Fruit fly (Drosophila melanogaster) whole organism, embryonic: ENCODE results near the gene kairos.

ENCODE experiments used
- CG11398 ChIP-seq: fragments of 200-800 bp; sonication (Bioruptor generic); optimal IDR thresholded peaks from 2 replicates; lab custom pipeline; 2016; ENCODE audit warnings: missing biosample characterization, missing genetic modification characterization
- CG13624 ChIP-seq: fragments of 200-800 bp; sonication (Bioruptor generic); optimal IDR thresholded peaks from 2 replicates; lab custom pipeline; 2016; ENCODE audit warnings: missing biosample characterization, missing genetic modification characterization
- CG13775 ChIP-seq: fragments of 200-800 bp; sonication (Bioruptor generic); optimal IDR thresholded peaks from 3 replicates; lab custom pipeline; 2017; ENCODE audit warnings: missing biosample characterization, mild to moderate bottlenecking, missing genetic modification characterization
- CG14710 ChIP-seq: fragments of 200-800 bp; sonication (Bioruptor generic); optimal IDR thresholded peaks from 3 replicates; lab custom pipeline; 2019; ENCODE audit warnings: missing biosample characterization, mild to moderate bottlenecking, missing genetic modification characterization, moderate library complexity
- CG15269 ChIP-seq: fragments of 200-800 bp; sonication (Bioruptor generic); optimal IDR thresholded peaks from 2 replicates; lab custom pipeline; 2018; ENCODE audit warnings: missing biosample characterization, mild to moderate bottlenecking, missing genetic modification characterization, moderate library complexity
- CG16863 ChIP-seq: fragments of 200-800 bp; sonication (Bioruptor generic); optimal IDR thresholded peaks from 3 replicates; lab custom pipeline; 2016; ENCODE audit warnings: missing biosample characterization, missing genetic modification characterization
- CG17328 ChIP-seq: fragments of 200-800 bp; sonication (Bioruptor generic); IDR thresholded peaks from 2 replicates; pipeline ENCODE4 v1.3.6; 2022; ENCODE audit warnings: missing biosample characterization, missing genetic modification characterization
- CG18262 ChIP-seq: fragments of 200-800 bp; optimal IDR thresholded peaks from 3 replicates; lab custom pipeline; 2019; ENCODE audit warnings: missing biosample characterization, mild to moderate bottlenecking, missing genetic modification characterization, moderate library complexity
- CG18476 ChIP-seq: fragments of 200-800 bp; sonication (Bioruptor generic); optimal IDR thresholded peaks from 2 replicates; lab custom pipeline; 2016; ENCODE audit warnings: missing biosample characterization, mild to moderate bottlenecking, missing genetic modification characterization
- CG18599 ChIP-seq: fragments of 200-800 bp; sonication (Bioruptor generic); optimal IDR thresholded peaks from 3 replicates; lab custom pipeline; 2017; ENCODE audit warnings: missing biosample characterization, missing genetic modification characterization, mild to moderate bottlenecking, moderate library complexity, missing genetic modification reagents
- CG18619 ChIP-seq: fragments of 200-800 bp; sonication (Bioruptor generic); optimal IDR thresholded peaks from 3 replicates; lab custom pipeline; 2017; ENCODE audit warnings: missing biosample characterization, mild to moderate bottlenecking, missing genetic modification characterization
- CG2678 ChIP-seq: fragments of 200-800 bp; sonication (Bioruptor generic); optimal IDR thresholded peaks from 3 replicates; lab custom pipeline; 2019; ENCODE audit warnings: missing biosample characterization, mild to moderate bottlenecking, missing genetic modification characterization, moderate library complexity
- CG4854 ChIP-seq: fragments of 200-800 bp; sonication (Bioruptor generic); optimal IDR thresholded peaks from 2 replicates; lab custom pipeline; 2016; ENCODE audit warnings: missing biosample characterization, missing genetic modification characterization, inconsistent platforms
- CG7372 ChIP-seq: fragments of 200-800 bp; sonication (Bioruptor generic); IDR thresholded peaks from 2 replicates; pipeline ENCODE4 v1.3.6; 2022; ENCODE audit warnings: missing biosample characterization, missing genetic modification characterization
- CG7839 ChIP-seq: fragments of 200-800 bp; sonication (Bioruptor generic); optimal IDR thresholded peaks from 3 replicates; lab custom pipeline; 2018; ENCODE audit warnings: missing biosample characterization, mild to moderate bottlenecking, missing genetic modification characterization, moderate library complexity
- CG9609 ChIP-seq: fragments of 200-800 bp; sonication (Bioruptor generic); optimal IDR thresholded peaks from 3 replicates; lab custom pipeline; 2016; ENCODE audit warnings: missing biosample characterization, missing genetic modification characterization
- CG9817 ChIP-seq: fragments of 200-800 bp; sonication (Bioruptor generic); optimal IDR thresholded peaks from 2 replicates; lab custom pipeline; 2018; ENCODE audit warnings: missing biosample characterization, mild to moderate bottlenecking, missing genetic modification characterization, moderate library complexity
- CoRest ChIP-seq: fragments of 200-800 bp; sonication (Bioruptor generic); optimal IDR thresholded peaks from 3 replicates; lab custom pipeline; 2018; ENCODE audit warnings: missing biosample characterization, mild to moderate bottlenecking, missing genetic modification characterization, moderate library complexity
- D19B ChIP-seq: fragments of 200-800 bp; sonication (Bioruptor generic); optimal IDR thresholded peaks from 2 replicates; lab custom pipeline; 2017; ENCODE audit warnings: missing biosample characterization, mild to moderate bottlenecking, missing genetic modification characterization
- Dbx ChIP-seq: fragments of 200-800 bp; sonication (Bioruptor generic); IDR thresholded peaks from 3 replicates; pipeline ENCODE4 v1.3.6; 2022; ENCODE audit warnings: missing biosample characterization, missing genetic modification characterization
- Dip3 ChIP-seq: fragments of 200-800 bp; sonication (Bioruptor generic); optimal IDR thresholded peaks from 3 replicates; lab custom pipeline; 2016; ENCODE audit warnings: missing biosample characterization, missing genetic modification characterization
- Drgx ChIP-seq: fragments of 200-800 bp; sonication (Bioruptor generic); IDR thresholded peaks from 2 replicates; pipeline ENCODE4 v1.3.6; 2022; ENCODE audit warnings: missing biosample characterization, missing genetic modification characterization
- E2f1 ChIP-seq: fragments of 200-800 bp; sonication (Bioruptor generic); IDR thresholded peaks from 2 replicates; pipeline ENCODE4 v1.3.6; 2022; ENCODE audit warnings: missing biosample characterization, missing genetic modification characterization
- Gug ChIP-seq: fragments of 200-800 bp; sonication (Bioruptor generic); IDR thresholded peaks from 4 replicates; pipeline ENCODE4 v1.3.6; 2022; ENCODE audit warnings: missing biosample characterization, missing genetic modification characterization
- HmgZ ChIP-seq: fragments of 200-800 bp; sonication (Bioruptor generic); optimal IDR thresholded peaks from 2 replicates; lab custom pipeline; 2018; ENCODE audit warnings: missing biosample characterization, mild to moderate bottlenecking, missing genetic modification characterization
- Hr3 ChIP-seq: fragments of 200-800 bp; sonication (Bioruptor generic); optimal IDR thresholded peaks from 3 replicates; lab custom pipeline; 2016; ENCODE audit warnings: missing biosample characterization, missing genetic modification characterization
- Lhr ChIP-seq: fragments of 200-800 bp; sonication (Bioruptor generic); optimal IDR thresholded peaks from 3 replicates; lab custom pipeline; 2017; ENCODE audit warnings: mild to moderate bottlenecking, missing biosample characterization, missing genetic modification reagents, missing genetic modification characterization
- Med ChIP-seq: fragments of 200-800 bp; sonication (Bioruptor generic); peaks from one replicate; lab custom pipeline; 2016; ENCODE audit warnings: missing biosample characterization, missing genetic modification characterization, mild to moderate bottlenecking, inconsistent platforms, moderate library complexity
- Myb ChIP-seq: fragments of 200-800 bp; sonication (Bioruptor generic); optimal IDR thresholded peaks from 2 replicates; lab custom pipeline; 2016; ENCODE audit warnings: missing biosample characterization, missing genetic modification characterization
- Pdp1 ChIP-seq, 2 experiments: fragments of 200-800 bp; sonication (Bioruptor generic); optimal IDR thresholded peaks; 3 replicates each; lab custom pipeline; 2016; ENCODE audit warnings: missing biosample characterization in 2 of 2, missing genetic modification characterization in 2 of 2, mild to moderate bottlenecking in 1 of 2, moderate library complexity in 1 of 2
- bsh ChIP-seq, 2 experiments: fragments of 200-800 bp; sonication (Bioruptor generic); optimal IDR thresholded peaks; 2 replicates each; lab custom pipeline; 2017 to 2018; ENCODE audit warnings: mild to moderate bottlenecking in 2 of 2, missing biosample characterization in 2 of 2, missing genetic modification characterization in 2 of 2, moderate library complexity in 1 of 2
- da ChIP-seq: fragments of 200-800 bp; sonication (Bioruptor generic); optimal IDR thresholded peaks from 2 replicates; lab custom pipeline; 2016; ENCODE audit warnings: missing biosample characterization, missing genetic modification characterization
- dm ChIP-seq: fragments of 200-800 bp; sonication (Bioruptor generic); optimal IDR thresholded peaks from 3 replicates; lab custom pipeline; 2016; ENCODE audit warnings: missing biosample characterization, missing genetic modification characterization
- dmrt11E ChIP-seq: fragments of 200-800 bp; sonication (Bioruptor generic); optimal IDR thresholded peaks from 3 replicates; lab custom pipeline; 2018; ENCODE audit warnings: missing biosample characterization, mild to moderate bottlenecking, missing genetic modification characterization, moderate library complexity
- emc ChIP-seq: fragments of 200-800 bp; sonication (Bioruptor generic); optimal IDR thresholded peaks from 2 replicates; lab custom pipeline; 2016; ENCODE audit warnings: missing biosample characterization, missing genetic modification characterization
- ewg ChIP-seq: fragments of 200-800 bp; sonication (Bioruptor generic); optimal IDR thresholded peaks from 3 replicates; lab custom pipeline; 2017; ENCODE audit warnings: mild to moderate bottlenecking, missing biosample characterization, missing genetic modification reagents, missing genetic modification characterization
- fd96Cb ChIP-seq: fragments of 200-800 bp; sonication (Bioruptor generic); optimal IDR thresholded peaks from 2 replicates; lab custom pipeline; 2018; ENCODE audit warnings: missing biosample characterization, mild to moderate bottlenecking, missing genetic modification characterization, moderate library complexity
- gce ChIP-seq: fragments of 200-800 bp; sonication (Bioruptor generic); IDR thresholded peaks from 3 replicates; pipeline ENCODE4 v1.3.6; 2022; ENCODE audit warnings: missing biosample characterization, missing genetic modification characterization
- ind ChIP-seq: fragments of 200-800 bp; sonication (Bioruptor generic); optimal IDR thresholded peaks from 3 replicates; lab custom pipeline; 2016; ENCODE audit warnings: missing biosample characterization, missing genetic modification characterization
- mam ChIP-seq: fragments of 200-800 bp; sonication (Bioruptor generic); optimal IDR thresholded peaks from 3 replicates; lab custom pipeline; 2016; ENCODE audit warnings: missing biosample characterization, missing genetic modification characterization
- pho ChIP-seq: fragments of 200-800 bp; sonication (Bioruptor generic); optimal IDR thresholded peaks from 2 replicates; lab custom pipeline; 2016; ENCODE audit warnings: missing biosample characterization, missing genetic modification characterization
- phol ChIP-seq: fragments of 200-800 bp; sonication (Bioruptor generic); optimal IDR thresholded peaks from 3 replicates; lab custom pipeline; 2018; ENCODE audit warnings: missing biosample characterization, mild to moderate bottlenecking, missing genetic modification characterization, moderate library complexity
- row ChIP-seq: fragments of 200-800 bp; sonication (Bioruptor generic); IDR thresholded peaks from 3 replicates; pipeline ENCODE4 v1.3.6; 2022; ENCODE audit warnings: missing biosample characterization, missing genetic modification characterization
- run ChIP-seq: fragments of 200-800 bp; sonication (Bioruptor generic); optimal IDR thresholded peaks from 3 replicates; lab custom pipeline; 2018; ENCODE audit warnings: missing biosample characterization, mild to moderate bottlenecking, missing genetic modification characterization
- shn ChIP-seq: fragments of 200-800 bp; sonication (Bioruptor generic); optimal IDR thresholded peaks from 3 replicates; lab custom pipeline; 2016; ENCODE audit warnings: missing biosample characterization, missing genetic modification characterization
- sna ChIP-seq: fragments of 200-800 bp; sonication (Bioruptor generic); IDR thresholded peaks from 2 replicates; pipeline ENCODE4 v1.3.6; 2022; ENCODE audit warnings: missing biosample characterization, missing genetic modification characterization; ENCODE audit not compliant: partially characterized antibody
- vfl ChIP-seq: fragments of 200-800 bp; sonication (Bioruptor generic); optimal IDR thresholded peaks from 2 replicates; lab custom pipeline; 2016; ENCODE audit warnings: missing biosample characterization, missing genetic modification characterization
- z ChIP-seq: fragments of 200-800 bp; sonication (Bioruptor generic); IDR thresholded peaks from 3 replicates; pipeline ENCODE4 v1.3.6; 2022; ENCODE audit warnings: missing biosample characterization, missing genetic modification characterization
- zfh2 ChIP-seq: fragments of 200-800 bp; sonication (Bioruptor generic); optimal IDR thresholded peaks from 2 replicates; lab custom pipeline; 2016; ENCODE audit warnings: missing biosample characterization, missing genetic modification characterization

kairos gene

dm6 chrX:18404632-18405238, 48.7 kb upstream of the kairos start (continued):
- TF ChIP-seq Hr3 (GFP tag; lab: Kevin White, UChicago), result peak; percentile 29
- 0 out of 4 replicates have a peak, but pooled peaks have one; percentile 9 for TF ChIP-seq Gug (GFP tag; lab: Robert Waterston, UW)
- TF ChIP-seq CG9609 (GFP tag; lab: Kevin White, UChicago), result peak; percentile 42
- peak; percentile 67 for TF ChIP-seq shn
- peak; percentile 33 for TF ChIP-seq zfh2 (GFP tag; lab: Kevin White, UChicago)
- peak; percentile 29 for TF ChIP-seq CG11398 (GFP tag; lab: Kevin White, UChicago)
- TF ChIP-seq CoRest (tag; lab: Kevin White, UChicago), result peak; percentile 67
- TF ChIP-seq ind (GFP tag; lab: Kevin White, UChicago), result peak; percentile 10
- 0 out of 2 replicates have a peak, but pooled peaks have one; percentile 6 for TF ChIP-seq E2f1 (GFP tag; lab: Robert Waterston, UW)
- TF ChIP-seq Lhr (GFP tag; lab: Kevin White, UChicago), result peak; percentile 2
- peak; percentile 46; the same call in 1 of the 2 replicates for TF ChIP-seq sna (GFP tag; lab: Robert Waterston, UW)
- peak; percentile 20 for TF ChIP-seq CG14710
- TF ChIP-seq CG17328 (GFP tag; lab: Robert Waterston, UW), result no peak
- peak; percentile 88 for TF ChIP-seq Med
- TF ChIP-seq CG7839 (tag; lab: Kevin White, UChicago), result peak; percentile 54
- TF ChIP-seq da, result no peak
- TF ChIP-seq CG15269 (tag; lab: Kevin White, UChicago), result peak; percentile 12
- peak; percentile 13 for TF ChIP-seq dmrt11E (tag; lab: Kevin White, UChicago)
- peak; percentile 36 for TF ChIP-seq mam
- TF ChIP-seq Myb (GFP tag; lab: Kevin White, UChicago), result peak; percentile 8
- TF ChIP-seq Drgx (GFP tag; lab: Robert Waterston, UW), result no peak
- no peak for TF ChIP-seq CG4854 (GFP tag; lab: Kevin White, UChicago)
- no peak for TF ChIP-seq CG13775 (GFP tag; lab: Kevin White, UChicago)
- peak; percentile 47 for TF ChIP-seq run
- peak; percentile 50 for TF ChIP-seq pho
- peak; percentile 8 for TF ChIP-seq emc (GFP tag; lab: Kevin White, UChicago)
- TF ChIP-seq CG18262 (tag; lab: Kevin White, UChicago), result peak; percentile 33
- no peak for TF ChIP-seq Dbx (GFP tag; lab: Robert Waterston, UW)
- peak; percentile 55 for TF ChIP-seq CG2678
- TF ChIP-seq CG16863 (GFP tag; lab: Kevin White, UChicago), result peak; percentile 36
- TF ChIP-seq CG18599 (GFP tag; lab: Kevin White, UChicago), result peak; percentile 1
- peak; percentile 32 for TF ChIP-seq CG9817 (tag; lab: Kevin White, UChicago)
- peak; percentile 49 for TF ChIP-seq CG18619 (GFP tag; lab: Kevin White, UChicago)
- peak in 1 of 2 experiments; percentile 97 for TF ChIP-seq Pdp1 (GFP tag; optimal IDR thresholded peaks at IDR 0.05; lab: Kevin White, UChicago)
- TF ChIP-seq CG7372, result no peak
- TF ChIP-seq gce (GFP tag; lab: Robert Waterston, UW), result peak; percentile 51; the same call in 1 of the 3 replicates
- TF ChIP-seq bsh (GFP tag; optimal IDR thresholded peaks at IDR 0.05; lab: Kevin White, UChicago), result peak in 1 of 2 experiments; percentile 5
- TF ChIP-seq dm (GFP tag; lab: Kevin White, UChicago), result peak; percentile 42
- peak; percentile 5; the same call in 1 of the 3 replicates for TF ChIP-seq z
- TF ChIP-seq CG18476 (GFP tag; lab: Kevin White, UChicago), result peak; percentile 4
- TF ChIP-seq ewg (GFP tag; lab: Kevin White, UChicago), result no peak
- no peak for TF ChIP-seq vfl (GFP tag; lab: Kevin White, UChicago)
- TF ChIP-seq D19B (GFP tag; lab: Kevin White, UChicago), result peak; percentile 97
- TF ChIP-seq row (GFP tag; lab: Robert Waterston, UW), result peak; percentile 89
- TF ChIP-seq fd96Cb (tag; lab: Kevin White, UChicago), result peak; percentile 10
- peak; percentile 48 for TF ChIP-seq phol
- TF ChIP-seq HmgZ (tag; lab: Kevin White, UChicago), result peak; percentile 8
- TF ChIP-seq CG13624 (GFP tag; lab: Kevin White, UChicago), result peak; percentile 7
- peak; percentile 18 for TF ChIP-seq Dip3 (GFP tag; lab: Kevin White, UChicago)
